Worm (Caenorhabditis elegans) whole organism, young adult: ENCODE measurements around the gene srlf-24.

Experiments
- C06A6.2 ChIP-seq: fragments of 200-800 bp; sonication (Bioruptor generic); conservative IDR thresholded peaks from 2 replicates; pipeline ENCODE4 v1.3.6; 2022; ENCODE audit warnings: missing genetic modification characterization, missing compliant biosample characterization
- C17E4.6 ChIP-seq: fragments of 200-800 bp; sonication (Bioruptor generic); IDR thresholded peaks from 2 replicates; pipeline ENCODE4 v1.3.6; 2022; ENCODE audit warnings: missing genetic modification reagents, missing genetic modification characterization, missing compliant biosample characterization
- Y79H2A.3 ChIP-seq: fragments of 200-800 bp; sonication (Bioruptor generic); conservative IDR thresholded peaks from 2 replicates; pipeline ENCODE4 v1.3.6; 2022; ENCODE audit warnings: missing genetic modification reagents, missing genetic modification characterization, missing compliant biosample characterization
- ama-1 ChIP-seq, 3 experiments: fragments of 150-350 bp in 1 of 3; sonication (generic microtip) in 2 of 3; optimal IDR thresholded peaks; 2 replicates each; lab custom pipeline; 2014 to 2018; ENCODE audit warnings: missing biosample characterization in 2 of 3, missing genetic modification characterization in 2 of 3, missing genetic modification reagents in 2 of 3
- attf-6 ChIP-seq: fragments of 200-800 bp; sonication (Bioruptor generic); IDR thresholded peaks from 2 replicates; pipeline ENCODE4 v1.3.6; 2022; ENCODE audit warnings: missing genetic modification reagents, missing genetic modification characterization, missing compliant biosample characterization
- lsy-27 ChIP-seq: sonication (generic microtip); optimal IDR thresholded peaks from 2 replicates; lab custom pipeline; 2017; ENCODE audit warnings: missing genetic modification characterization, mild to moderate bottlenecking, missing compliant biosample characterization, antibody characterized with exemption, missing genotype, borderline replicate concordance; ENCODE audit not compliant: insufficient read depth
- pha-4 ChIP-seq: fragments of 150-350 bp; sonication (generic microtip); optimal IDR thresholded peaks from 2 replicates; lab custom pipeline; 2014; ENCODE audit warnings: missing biosample characterization, missing genetic modification reagents, missing genetic modification characterization

DNA sequence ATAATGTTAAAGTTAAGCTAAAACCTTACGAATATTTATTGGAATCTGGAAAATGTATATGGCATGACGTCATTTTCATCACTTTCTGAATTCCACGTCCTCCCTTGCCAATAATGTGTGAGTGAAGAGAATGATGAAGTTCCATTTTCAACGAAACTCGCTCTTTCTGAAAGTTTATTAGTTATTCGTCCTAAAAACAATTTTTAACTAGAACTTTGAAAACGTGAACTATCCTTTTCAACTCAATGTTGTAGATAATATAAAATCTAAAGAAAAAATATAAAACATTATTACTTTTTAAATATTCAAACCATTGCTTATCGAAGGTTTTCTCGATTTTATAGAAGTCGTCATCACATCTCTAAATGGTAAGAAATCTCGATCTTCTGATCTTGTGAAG lies 16.1 kb downstream of the srlf-24 start, which contains the start of gene M7.7:
- no peak for TF ChIP-seq C17E4.6
- TF ChIP-seq pha-4: no peak
- TF ChIP-seq attf-6 (GFP tag; lab: Robert Waterston, UW): no peak
- no peak for TF ChIP-seq ama-1 (optimal IDR thresholded peaks at IDR 0.05; lab: Kevin White, UChicago)
- no peak for TF ChIP-seq ama-1 (GFP tag; optimal IDR thresholded peaks at IDR 0.05; lab: Kevin White, UChicago)
- TF ChIP-seq lsy-27: no peak
- no peak for TF ChIP-seq Y79H2A.3 (GFP tag; lab: Robert Waterston, UW)
- TF ChIP-seq C06A6.2 (GFP tag; lab: Robert Waterston, UW): no peak
